Worm (Caenorhabditis elegans) whole organism, young adult: Measurements from ENCODE around the gene egli-1.

Experiments
- B0035.1 ChIP-seq: sonication (generic microtip); optimal IDR thresholded peaks from 2 replicates; lab custom pipeline; 2016; ENCODE audit warnings: missing genetic modification characterization, mild to moderate bottlenecking, missing compliant biosample characterization, missing genotype, missing genetic modification reagents
- D2030.7 ChIP-seq: fragments of 200-800 bp; sonication (Bioruptor generic); IDR thresholded peaks from 2 replicates; pipeline ENCODE4 v1.3.6; 2022; ENCODE audit warnings: missing genetic modification reagents, missing genetic modification characterization, missing compliant biosample characterization
- F49E8.2 ChIP-seq: sonication (generic microtip); optimal IDR thresholded peaks from 3 replicates; lab custom pipeline; 2017; ENCODE audit warnings: missing genetic modification characterization, mild to moderate bottlenecking, missing compliant biosample characterization, antibody characterized with exemption, moderate library complexity; ENCODE audit not compliant: insufficient read depth
- T07F8.4 ChIP-seq: sonication (generic microtip); optimal IDR thresholded peaks from 2 replicates; lab custom pipeline; 2016; ENCODE audit warnings: mild to moderate bottlenecking, missing genetic modification characterization, moderate library complexity, missing compliant biosample characterization
- T26A5.8 ChIP-seq: sonication (generic microtip); optimal IDR thresholded peaks from 2 replicates; lab custom pipeline; 2016; ENCODE audit warnings: missing genetic modification characterization, missing compliant biosample characterization
- Y53F4B.3 ChIP-seq: fragments of 200-800 bp; sonication (Bioruptor generic); IDR thresholded peaks from 2 replicates; pipeline ENCODE4 v1.3.6; 2022; ENCODE audit warnings: missing genetic modification reagents, missing genetic modification characterization, missing compliant biosample characterization
- Y53G8AR.9 ChIP-seq: fragments of 200-800 bp; sonication (Bioruptor generic); conservative IDR thresholded peaks from 2 replicates; pipeline ENCODE4 v1.3.6; 2022; ENCODE audit warnings: missing genetic modification reagents, missing genetic modification characterization, missing compliant biosample characterization
- Y56A3A.18 ChIP-seq: fragments of 200-800 bp; sonication (Bioruptor generic); IDR thresholded peaks from 2 replicates; pipeline ENCODE4 v1.3.6; 2022; ENCODE audit warnings: missing genetic modification reagents, missing genetic modification characterization, missing compliant biosample characterization
- Y67H2A.10 ChIP-seq: fragments of 200-800 bp; sonication (Bioruptor generic); conservative IDR thresholded peaks from 2 replicates; pipeline ENCODE4 v1.3.6; 2022; ENCODE audit warnings: missing genetic modification reagents, missing genetic modification characterization, missing compliant biosample characterization
- Y79H2A.3 ChIP-seq: fragments of 200-800 bp; sonication (Bioruptor generic); conservative IDR thresholded peaks from 2 replicates; pipeline ENCODE4 v1.3.6; 2022; ENCODE audit warnings: missing genetic modification reagents, missing genetic modification characterization, missing compliant biosample characterization
- ZK185.1 ChIP-seq: sonication (generic microtip); optimal IDR thresholded peaks from 2 replicates; lab custom pipeline; 2016; ENCODE audit warnings: mild to moderate bottlenecking, missing genetic modification characterization, missing compliant biosample characterization; ENCODE audit not compliant: poor library complexity, severe bottlenecking
- attf-6 ChIP-seq: fragments of 200-800 bp; sonication (Bioruptor generic); IDR thresholded peaks from 2 replicates; pipeline ENCODE4 v1.3.6; 2022; ENCODE audit warnings: missing genetic modification reagents, missing genetic modification characterization, missing compliant biosample characterization
- cebp-1 ChIP-seq, 2 experiments: fragments of 200-800 bp in 1 of 2; sonication (Bioruptor generic) in 1 of 2; sonication (generic microtip) in 1 of 2; IDR thresholded peaks in 1 of 2; optimal IDR thresholded peaks in 1 of 2; 2 replicates each; pipeline versions ENCODE4 v1.3.6 to Lab custom; 2017 to 2022; ENCODE audit warnings: missing compliant biosample characterization in 2 of 2, missing genetic modification characterization in 2 of 2, mild to moderate bottlenecking in 1 of 2, missing genetic modification reagents in 1 of 2, moderate library complexity in 1 of 2
- ceh-27 ChIP-seq: fragments of 200-800 bp; sonication (Bioruptor generic); optimal IDR thresholded peaks from 2 replicates; lab custom pipeline; 2018; ENCODE audit warnings: mild to moderate bottlenecking, missing genetic modification characterization, moderate library complexity, missing compliant biosample characterization
- ceh-58 ChIP-seq: fragments of 200-800 bp; sonication (Bioruptor generic); IDR thresholded peaks from 2 replicates; pipeline ENCODE4 v1.3.6; 2022; ENCODE audit warnings: missing genetic modification characterization, missing compliant biosample characterization
- ceh-91 ChIP-seq: fragments of 200-800 bp; sonication (Bioruptor generic); IDR thresholded peaks from 2 replicates; pipeline ENCODE4 v1.3.6; 2022; ENCODE audit warnings: missing genetic modification reagents, missing genetic modification characterization, missing compliant biosample characterization
- die-1 ChIP-seq: sonication (generic microtip); optimal IDR thresholded peaks from 2 replicates; lab custom pipeline; 2016; ENCODE audit warnings: missing genotype, mild to moderate bottlenecking, missing genetic modification characterization, missing compliant biosample characterization
- fkh-3 ChIP-seq: sonication (generic microtip); optimal IDR thresholded peaks from 2 replicates; lab custom pipeline; 2016; ENCODE audit warnings: mild to moderate bottlenecking, missing genetic modification characterization, missing compliant biosample characterization
- gei-17 ChIP-seq: fragments of 200-800 bp; sonication (Bioruptor generic); optimal IDR thresholded peaks from 2 replicates; lab custom pipeline; 2018; ENCODE audit warnings: mild to moderate bottlenecking, missing genetic modification characterization, missing compliant biosample characterization
- hlh-12 ChIP-seq: sonication (generic microtip); optimal IDR thresholded peaks from 2 replicates; lab custom pipeline; 2016; ENCODE audit warnings: missing genetic modification characterization, missing compliant biosample characterization
- hlh-26 ChIP-seq: fragments of 200-800 bp; sonication (Bioruptor generic); conservative IDR thresholded peaks from 2 replicates; pipeline ENCODE4 v1.3.6; 2022; ENCODE audit warnings: missing genetic modification reagents, missing genetic modification characterization, missing compliant biosample characterization
- hmg-1.2 ChIP-seq: fragments of 200-800 bp; sonication (Bioruptor generic); IDR thresholded peaks from 2 replicates; pipeline ENCODE4 v1.3.6; 2022; ENCODE audit warnings: missing genetic modification reagents, missing genetic modification characterization, missing compliant biosample characterization
- hmg-20 ChIP-seq: fragments of 200-800 bp; sonication (Bioruptor generic); IDR thresholded peaks from 2 replicates; pipeline ENCODE4 v1.3.6; 2022; ENCODE audit warnings: missing genetic modification reagents, missing genetic modification characterization, missing compliant biosample characterization
- let-607 ChIP-seq, 2 experiments: fragments of 200-800 bp in 1 of 2; sonication (Bioruptor generic) in 1 of 2; sonication (generic microtip) in 1 of 2; optimal IDR thresholded peaks; 2 replicates each; lab custom pipeline; 2016 to 2018; ENCODE audit warnings: mild to moderate bottlenecking in 2 of 2, missing compliant biosample characterization in 2 of 2, missing genetic modification characterization in 2 of 2, moderate library complexity in 2 of 2, missing genotype in 1 of 2
- lin-35 ChIP-seq, 3 experiments: fragments of 150-350 bp in 2 of 3; sonication (generic microtip) in 1 of 3; optimal IDR thresholded peaks; 2 replicates each; lab custom pipeline; 2014 to 2018; ENCODE audit warnings: missing biosample characterization in 3 of 3, missing genetic modification characterization in 3 of 3, missing genetic modification reagents in 3 of 3
- lin-54 ChIP-seq: fragments of 200-800 bp; sonication (Bioruptor generic); optimal IDR thresholded peaks from 2 replicates; lab custom pipeline; 2018; ENCODE audit warnings: mild to moderate bottlenecking, missing genetic modification characterization, missing compliant biosample characterization
- madf-3 ChIP-seq: fragments of 200-800 bp; sonication (Bioruptor generic); IDR thresholded peaks from 2 replicates; pipeline ENCODE4 v1.3.6; 2022; ENCODE audit warnings: missing genetic modification reagents, missing genetic modification characterization, missing compliant biosample characterization
- madf-6 ChIP-seq: fragments of 200-800 bp; sonication (Bioruptor generic); IDR thresholded peaks from 2 replicates; pipeline ENCODE4 v1.3.6; 2022; ENCODE audit warnings: missing genetic modification reagents, missing genetic modification characterization, missing compliant biosample characterization
- madf-8 ChIP-seq: fragments of 200-800 bp; sonication (Bioruptor generic); conservative IDR thresholded peaks from 2 replicates; pipeline ENCODE4 v1.3.6; 2022; ENCODE audit warnings: missing genetic modification reagents, missing genetic modification characterization, missing compliant biosample characterization
- nfyb-1 ChIP-seq: fragments of 200-800 bp; sonication (Bioruptor generic); IDR thresholded peaks from 2 replicates; pipeline ENCODE4 v1.3.6; 2022; ENCODE audit warnings: missing genetic modification reagents, missing genetic modification characterization, missing compliant biosample characterization
- nhr-120 ChIP-seq: fragments of 200-800 bp; sonication (Bioruptor generic); IDR thresholded peaks from 2 replicates; pipeline ENCODE4 v1.3.6; 2022; ENCODE audit warnings: missing genetic modification characterization, missing compliant biosample characterization
- nhr-179 ChIP-seq: sonication (generic microtip); optimal IDR thresholded peaks from 2 replicates; lab custom pipeline; 2016; ENCODE audit warnings: mild to moderate bottlenecking, missing genetic modification characterization, missing compliant biosample characterization
- nhr-80 ChIP-seq: sonication (generic microtip); optimal IDR thresholded peaks from 2 replicates; lab custom pipeline; 2016; ENCODE audit warnings: missing genetic modification characterization, missing compliant biosample characterization
- rcor-1 ChIP-seq: fragments of 200-800 bp; sonication (Bioruptor generic); IDR thresholded peaks from 2 replicates; pipeline ENCODE4 v1.3.6; 2022; ENCODE audit warnings: missing genetic modification reagents, missing genetic modification characterization, missing compliant biosample characterization
- sea-2 ChIP-seq: fragments of 200-800 bp; sonication (Bioruptor generic); IDR thresholded peaks from 2 replicates; pipeline ENCODE4 v1.3.6; 2022; ENCODE audit warnings: missing genetic modification characterization, missing compliant biosample characterization
- snpc-1.3 ChIP-seq: sonication (generic microtip); optimal IDR thresholded peaks from 2 replicates; lab custom pipeline; 2017; ENCODE audit warnings: missing genetic modification characterization, mild to moderate bottlenecking, missing compliant biosample characterization, antibody characterized with exemption, moderate library complexity, missing genotype, missing genetic modification reagents; ENCODE audit not compliant: insufficient read depth
- tbx-9 ChIP-seq: sonication (generic microtip); optimal IDR thresholded peaks from 2 replicates; lab custom pipeline; 2016; ENCODE audit warnings: borderline replicate concordance, missing genetic modification characterization, inconsistent platforms, missing compliant biosample characterization
- tlf-1 ChIP-seq: fragments of 200-800 bp; sonication (Bioruptor generic); optimal IDR thresholded peaks from 2 replicates; lab custom pipeline; 2018; ENCODE audit warnings: mild to moderate bottlenecking, missing genetic modification characterization, missing compliant biosample characterization
- unc-62 ChIP-seq: fragments of 150-350 bp; optimal IDR thresholded peaks from 2 replicates; lab custom pipeline; 2014; ENCODE audit warnings: missing biosample characterization, missing genetic modification reagents, missing genetic modification characterization
- zim-3 ChIP-seq: sonication (generic microtip); optimal IDR thresholded peaks from 2 replicates; lab custom pipeline; 2017; ENCODE audit warnings: mild to moderate bottlenecking, missing genetic modification characterization, moderate library complexity, missing compliant biosample characterization
- ztf-25 ChIP-seq: fragments of 200-800 bp; sonication (Bioruptor generic); IDR thresholded peaks from 2 replicates; pipeline ENCODE4 v1.3.6; 2022; ENCODE audit warnings: missing genetic modification reagents, missing genetic modification characterization, missing compliant biosample characterization
- ztf-28 ChIP-seq: fragments of 200-800 bp; sonication (Bioruptor generic); IDR thresholded peaks from 2 replicates; pipeline ENCODE4 v1.3.6; 2022; ENCODE audit warnings: missing genetic modification reagents, missing genetic modification characterization, missing compliant biosample characterization

Gene egli-1

DNA sequence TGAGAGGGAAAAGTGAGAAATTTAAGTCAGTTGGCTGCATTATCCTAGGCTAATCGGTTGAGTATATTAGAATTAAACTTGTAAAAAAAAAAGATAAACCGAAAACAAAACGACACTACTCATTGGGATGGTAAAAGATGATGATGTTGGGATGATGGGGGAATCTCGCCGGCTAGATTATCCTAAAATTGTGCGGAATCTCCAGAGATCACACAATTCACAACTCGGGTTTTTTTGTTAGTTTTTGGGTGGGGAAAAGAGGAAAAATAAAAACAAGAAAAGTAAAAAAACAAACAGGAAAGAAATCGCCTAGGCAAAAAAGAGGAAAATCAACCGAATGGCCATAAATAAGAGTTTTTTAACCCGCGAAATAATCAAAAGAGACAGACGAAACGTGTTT, 48.6 kb upstream of the egli-1 start:
- TF ChIP-seq ceh-27 (GFP tag; lab: Kevin White, UChicago), result no peak
- TF ChIP-seq T26A5.8 (tag; lab: Kevin White, UChicago), result no peak
- no peak for TF ChIP-seq cebp-1 (GFP tag; IDR thresholded peaks at IDR 0.05; lab: Robert Waterston, UW)
- peak; percentile 4 for TF ChIP-seq cebp-1 (tag; optimal IDR thresholded peaks at IDR 0.05; lab: Kevin White, UChicago)
- peak; percentile 59 for TF ChIP-seq zim-3
- TF ChIP-seq madf-8, result no peak
- TF ChIP-seq madf-6 (GFP tag; lab: Robert Waterston, UW), result peak; percentile 22; the same call in 1 of the 2 replicates
- no peak for TF ChIP-seq D2030.7
- TF ChIP-seq hlh-12 (tag; lab: Kevin White, UChicago), result no peak
- TF ChIP-seq ztf-25 (GFP tag; lab: Robert Waterston, UW), result no peak
- TF ChIP-seq ceh-58, result peak; percentile 75; the same call in 1 of the 2 replicates
- TF ChIP-seq madf-3, result peak; percentile 64; the same call in 1 of the 2 replicates

DNA sequence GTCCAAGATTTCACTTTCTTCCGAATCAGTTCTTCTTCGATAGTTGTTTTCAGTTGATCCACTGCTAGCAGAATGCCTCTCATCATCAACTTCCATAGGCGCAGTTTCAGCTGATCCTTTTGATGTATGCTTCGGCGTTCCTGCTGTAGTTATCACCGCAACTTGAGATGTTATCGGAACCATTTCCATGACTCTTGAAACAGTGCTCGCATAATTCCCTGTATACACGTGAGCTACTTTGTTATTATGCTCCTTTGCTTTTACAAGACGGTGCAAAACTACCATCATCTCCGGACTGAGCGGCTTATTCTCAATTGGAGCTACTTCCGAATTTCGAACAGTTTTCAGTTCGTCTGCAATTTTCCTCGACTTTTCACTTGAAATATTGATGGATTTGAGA, 46.6 kb upstream of the egli-1 start:
- no peak for TF ChIP-seq sea-2 (GFP tag; lab: Robert Waterston, UW)
- no peak for TF ChIP-seq gei-17 (GFP tag; lab: Kevin White, UChicago)
- TF ChIP-seq zim-3, result no peak
- TF ChIP-seq ceh-91 (GFP tag; lab: Robert Waterston, UW), result no peak
- TF ChIP-seq hmg-20 (GFP tag; lab: Robert Waterston, UW), result no peak
- no peak for TF ChIP-seq Y67H2A.10 (GFP tag; lab: Robert Waterston, UW)
- no peak for TF ChIP-seq B0035.1 (tag; lab: Kevin White, UChicago)
- no peak for TF ChIP-seq F49E8.2 (tag; lab: Kevin White, UChicago)
- TF ChIP-seq Y56A3A.18 (GFP tag; lab: Robert Waterston, UW), result no peak
- no peak for TF ChIP-seq ZK185.1 (tag; lab: Kevin White, UChicago)
- TF ChIP-seq lin-54 (GFP tag; lab: Kevin White, UChicago), result no peak
- TF ChIP-seq lin-35 (GFP tag; optimal IDR thresholded peaks at IDR 0.05; lab: Kevin White, UChicago), result no peak
- TF ChIP-seq Y79H2A.3 (GFP tag; lab: Robert Waterston, UW), result no peak
- no peak for TF ChIP-seq hmg-1.2 (GFP tag; lab: Robert Waterston, UW)

DNA sequence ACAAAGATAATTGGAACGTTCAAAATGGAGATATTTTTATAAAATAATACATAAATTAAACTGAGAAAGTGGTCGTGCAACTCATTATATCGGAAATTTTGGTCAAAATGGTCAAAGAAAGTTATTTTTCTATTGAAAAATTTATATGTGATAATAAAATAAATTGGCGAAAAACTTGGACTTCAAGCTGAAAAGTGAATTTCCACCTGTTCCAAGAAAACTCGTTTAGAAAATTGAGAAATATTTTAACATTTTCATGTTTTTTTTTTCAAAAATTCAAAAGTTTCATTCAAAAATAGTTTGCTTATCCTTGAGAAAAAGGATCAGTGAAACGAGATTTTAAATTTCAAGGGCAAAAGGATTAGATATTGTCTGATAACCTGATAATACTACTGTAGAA, 44.7 kb upstream of the egli-1 start:
- TF ChIP-seq tlf-1 (GFP tag; lab: Kevin White, UChicago) (no peak), Y53G8AR.9 (0 out of 2 replicates have a peak, but pooled peaks have one; percentile 36), snpc-1.3 (no peak)

DNA sequence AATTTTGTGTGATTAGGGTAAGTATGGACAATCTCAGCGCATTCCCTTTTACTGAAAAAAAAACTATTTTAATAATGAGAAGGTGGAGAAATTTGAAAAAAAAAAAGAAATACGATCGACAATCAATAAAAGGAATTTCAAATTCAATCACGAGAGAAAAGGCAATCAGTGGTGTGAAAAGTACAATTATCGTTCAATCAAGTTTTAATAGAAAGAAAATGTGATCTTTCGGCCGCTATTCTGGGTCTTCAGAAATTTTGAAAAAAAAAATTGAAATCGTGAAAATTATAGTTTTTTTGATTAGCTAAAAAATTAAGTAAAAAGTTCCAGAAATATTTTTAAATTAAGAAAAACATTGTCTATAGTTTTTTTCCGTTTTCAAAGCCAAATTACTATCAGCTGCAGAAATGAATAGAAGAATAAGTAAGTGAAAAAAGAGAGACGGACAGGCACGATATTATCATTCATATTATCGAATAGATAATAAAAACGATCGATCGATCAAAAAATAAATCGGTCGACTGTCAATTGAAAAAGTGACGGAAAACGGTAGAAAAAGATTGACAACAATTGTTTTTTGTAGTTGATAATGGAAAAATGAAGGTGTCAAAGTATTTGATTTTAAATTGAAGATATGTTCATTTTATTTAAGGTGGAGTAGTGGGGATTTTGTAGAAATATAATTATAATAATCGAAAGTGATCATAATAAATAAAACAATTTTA, 43.5 kb upstream of the egli-1 start, which contains the start of gene gldi-3:
Gene gldi-3, minus strand, starts transcription at position 51 of the 725 bp plus-strand sequence.
- TF ChIP-seq nhr-80 (tag; lab: Kevin White, UChicago) (peak; percentile 61), hlh-26 (GFP tag; lab: Robert Waterston, UW) (no peak), attf-6 (GFP tag; lab: Robert Waterston, UW) (no peak), rcor-1 (GFP tag; lab: Robert Waterston, UW) (no peak), die-1 (tag; lab: Kevin White, UChicago) (no peak), nhr-120 (GFP tag; lab: Robert Waterston, UW) (no peak), nfyb-1 (0 out of 2 replicates have a peak, but pooled peaks have one; percentile 20), nhr-179 (no peak), ZK185.1 (tag; lab: Kevin White, UChicago) (no peak), fkh-3 (no peak), T07F8.4 (no peak), tbx-9 (no peak), madf-3 (no peak), ztf-28 (no peak), let-607 (tag; optimal IDR thresholded peaks at IDR 0.05; lab: Kevin White, UChicago) (peak in 1 of 2 experiments; percentile 51), Y53F4B.3 (no peak), sea-2 (GFP tag; lab: Robert Waterston, UW) (no peak), unc-62 (GFP tag; lab: Kevin White, UChicago) (peak; percentile 49)
